Worm (Caenorhabditis elegans): ENCODE measurements around the gene cnx-1.

ce11 chrIII:9776323-9776722 lies 40.6 kb downstream of the cnx-1 start, which contains the start of gene usp-46:
- no peak for TF ChIP-seq snpc-4 (tag; optimal IDR thresholded peaks at IDR 0.05)
- no peak for TF ChIP-seq zag-1 (tag; optimal IDR thresholded peaks at IDR 0.05)
- no peak for TF ChIP-seq nhr-21 (tag; optimal IDR thresholded peaks at IDR 0.05)
- no peak for TF ChIP-seq ama-1 (optimal IDR thresholded peaks at IDR 0.05)
- no peak for TF ChIP-seq nhr-12 (tag; optimal IDR thresholded peaks at IDR 0.05)
- TF ChIP-seq elt-3 (tag; optimal IDR thresholded peaks at IDR 0.05) = no peak
- TF ChIP-seq mdl-1 (tag; optimal IDR thresholded peaks at IDR 0.05) = no peak
- no peak for TF ChIP-seq nhr-23 (tag; optimal IDR thresholded peaks at IDR 0.05)
- TF ChIP-seq lin-13 (GFP tag; optimal IDR thresholded peaks at IDR 0.05) = no peak
- no peak for TF ChIP-seq fos-1 (tag; optimal IDR thresholded peaks at IDR 0.05)
- no peak for TF ChIP-seq egl-27 (tag; optimal IDR thresholded peaks at IDR 0.05)
- no peak for TF ChIP-seq skn-1 (tag; optimal IDR thresholded peaks at IDR 0.05)
- TF ChIP-seq nhr-11 (tag; optimal IDR thresholded peaks at IDR 0.05) = no peak
- no peak for TF ChIP-seq peb-1 (tag; optimal IDR thresholded peaks at IDR 0.05)
